Worm (Caenorhabditis elegans): ENCODE results near the gene ulp-2.
A peak's percentile ranks its signal among the peaks of the same experiment; 100 is the strongest.

ulp-2 gene

DNA sequence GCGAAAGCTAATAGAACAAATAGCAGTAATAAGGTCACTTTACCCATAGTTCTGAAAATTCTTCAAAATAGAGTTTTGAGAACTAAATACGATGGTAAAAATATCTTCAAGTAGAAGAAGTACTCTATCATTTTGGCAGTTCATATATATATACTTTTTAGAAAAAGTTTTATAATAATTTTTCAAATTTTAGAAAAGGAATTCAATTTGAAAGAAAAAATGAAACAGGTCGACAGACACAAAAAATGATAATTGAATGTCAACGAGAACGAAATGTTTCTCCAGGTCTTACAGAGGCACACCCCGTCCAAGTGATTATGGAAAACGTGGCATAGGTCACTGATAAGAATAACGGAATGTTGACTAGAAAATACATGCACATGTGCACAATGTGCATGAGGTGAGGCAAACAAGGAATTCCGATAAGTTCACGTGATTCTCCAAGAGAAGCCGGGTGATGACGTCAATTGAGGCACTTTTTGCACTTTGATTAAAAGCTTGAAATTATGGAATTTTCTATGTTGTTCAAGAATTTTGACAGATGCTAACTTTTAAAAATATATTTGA is 34.4 kb downstream of the ulp-2 start, which contains the start of gene aagr-2:
TSS of gene aagr-2 (minus strand) at position 51 of the 567 bp plus-strand sequence.
- TF ChIP-seq hmg-1.1 (GFP tag; IDR thresholded peaks at IDR 0.05) (no peak), pqm-1 (tag; optimal IDR thresholded peaks at IDR 0.05) (peak; percentile 97), zfp-3 (GFP tag; conservative IDR thresholded peaks at IDR 0.05) (0 out of 2 replicates have a peak, but pooled peaks have one; percentile 37), ceh-20 (GFP tag; IDR thresholded peaks at IDR 0.05) (no peak), Y75B8A.6 (GFP tag; IDR thresholded peaks at IDR 0.05) (no peak), gei-8 (GFP tag; optimal IDR thresholded peaks at IDR 0.05) (no peak), nhr-77 (tag; optimal IDR thresholded peaks at IDR 0.05) (peak; percentile 51), mep-1 (tag; optimal IDR thresholded peaks at IDR 0.05) (peak; percentile 62), nhr-25 (tag; optimal IDR thresholded peaks at IDR 0.05; ENCODE audit: borderline replicate concordance, insufficient read depth) (no peak), php-3 (GFP tag; IDR thresholded peaks at IDR 0.05) (peak; percentile 60), lin-13 (GFP tag; optimal IDR thresholded peaks at IDR 0.05) (no peak), mes-2 (tag; optimal IDR thresholded peaks at IDR 0.05; ENCODE audit: poor library complexity, severe bottlenecking) (peak; percentile 37), mdt-29 (GFP tag; IDR thresholded peaks at IDR 0.05) (peak; percentile 82), snpc-4 (tag; optimal IDR thresholded peaks at IDR 0.05) (no peak), nhr-102 (tag; optimal IDR thresholded peaks at IDR 0.05) (peak; percentile 46), R02D3.7 (tag; optimal IDR thresholded peaks at IDR 0.05) (no peak), hlh-30 (tag; optimal IDR thresholded peaks at IDR 0.05; ENCODE audit: insufficient read depth) (peak; percentile 62), lin-1 (GFP tag; IDR thresholded peaks at IDR 0.05) (peak; percentile 54), mxl-2 (GFP tag; conservative IDR thresholded peaks at IDR 0.05) (0 out of 2 replicates have a peak, but pooled peaks have one; percentile 27), nhr-28 (tag; optimal IDR thresholded peaks at IDR 0.05) (peak; percentile 99), mdl-1 (tag; optimal IDR thresholded peaks at IDR 0.05) (peak; percentile 0 to 86), aly-2 (tag; optimal IDR thresholded peaks at IDR 0.05) (no peak), unc-62 (GFP tag; optimal IDR thresholded peaks at IDR 0.05 in 1 of 2) (peak in 1 of 2 experiments; percentile 29), unc-62 (tag; optimal IDR thresholded peaks at IDR 0.05) (no peak), egl-27 (tag; optimal IDR thresholded peaks at IDR 0.05) (no peak), spr-3 (GFP tag; optimal IDR thresholded peaks at IDR 0.05) (no peak), mxl-3 (GFP tag; optimal IDR thresholded peaks at IDR 0.05) (peak; percentile 75), daf-16 (GFP tag; optimal IDR thresholded peaks at IDR 0.05) (peak in 1 of 2 experiments; percentile 2), daf-16 (tag; optimal IDR thresholded peaks at IDR 0.05) (peak; percentile 94), lin-38 (GFP tag; IDR thresholded peaks at IDR 0.05) (no peak), ceh-28 (tag; optimal IDR thresholded peaks at IDR 0.05) (no peak), dmd-6 (GFP tag; IDR thresholded peaks at IDR 0.05) (peak; percentile 99), ama-1 (optimal IDR thresholded peaks at IDR 0.05) (no peak), ceh-62 (tag; optimal IDR thresholded peaks at IDR 0.05) (no peak), D1046.2 (GFP tag; IDR thresholded peaks at IDR 0.05) (no peak), Y5F2A.4 (GFP tag; optimal IDR thresholded peaks at IDR 0.05) (no peak), tra-1 (GFP tag; IDR thresholded peaks at IDR 0.05) (peak; percentile 81), dve-1 (tag; optimal IDR thresholded peaks at IDR 0.05; ENCODE audit: insufficient read depth) (peak; percentile 85), dmd-8 (GFP tag; IDR thresholded peaks at IDR 0.05) (no peak), nhr-11 (tag; optimal IDR thresholded peaks at IDR 0.05) (no peak), lsy-2 (tag; optimal IDR thresholded peaks at IDR 0.05) (peak in 1 of 2 experiments; percentile 25), T20F7.1 (GFP tag; optimal IDR thresholded peaks at IDR 0.05) (peak; percentile 33), unc-130 (GFP tag; optimal IDR thresholded peaks at IDR 0.05) (no peak), hlh-11 (tag; optimal IDR thresholded peaks at IDR 0.05) (peak; percentile 92), saeg-2 (GFP tag; IDR thresholded peaks at IDR 0.05) (peak; percentile 60; the same call in 1 of the 2 replicates), unc-39 (tag; optimal IDR thresholded peaks at IDR 0.05) (no peak), lin-29 (GFP tag; IDR thresholded peaks at IDR 0.05) (no peak), nhr-41 (GFP tag; IDR thresholded peaks at IDR 0.05) (peak; percentile 77; the same call in 1 of the 2 replicates), nhr-48 (tag; optimal IDR thresholded peaks at IDR 0.05) (peak; percentile 85)
